Worm (Caenorhabditis elegans): ENCODE data around the gene skpo-2.

skpo-2 gene

DNA sequence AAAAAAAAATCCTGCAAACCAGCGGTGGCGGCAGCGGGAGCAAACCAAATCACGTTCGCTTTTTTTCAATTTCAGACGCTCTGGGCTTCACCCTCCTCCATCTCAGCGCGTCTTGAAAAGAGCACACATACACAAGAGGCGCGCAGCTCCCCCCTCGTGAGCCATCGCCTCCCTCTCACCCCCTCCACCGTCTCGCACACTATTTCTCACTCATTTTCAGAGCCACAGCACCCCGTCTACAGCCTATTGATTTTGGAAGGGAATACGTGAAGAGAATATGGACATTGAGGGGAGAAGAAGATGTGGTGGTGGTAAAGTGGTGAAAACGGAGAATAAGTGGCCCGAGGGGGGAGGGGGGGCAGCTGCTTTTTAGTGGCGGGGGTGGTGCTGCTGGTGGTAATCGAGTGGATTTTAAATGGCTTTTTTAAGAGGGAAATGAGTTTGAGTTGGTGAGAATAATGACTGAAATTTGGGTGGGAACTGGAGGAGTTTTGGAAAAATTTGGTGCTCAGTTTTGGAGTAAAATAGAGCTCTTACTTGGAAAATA, 8.1 kb downstream of the skpo-2 start (continued):
- TF ChIP-seq elt-3 (tag; optimal IDR thresholded peaks at IDR 0.05) (no peak), ceh-82 (tag; optimal IDR thresholded peaks at IDR 0.05) (peak in 1 of 3 experiments; percentile 46), mep-1 (tag; optimal IDR thresholded peaks at IDR 0.05) (peak; percentile 17), unc-98 (GFP tag; IDR thresholded peaks at IDR 0.05) (no peak), dpl-1 (GFP tag; optimal IDR thresholded peaks at IDR 0.05) (peak in 1 of 3 experiments; percentile 26), unc-86 (tag; optimal IDR thresholded peaks at IDR 0.05) (peak; percentile 32), ztf-4 (tag; optimal IDR thresholded peaks at IDR 0.05) (no peak)

DNA sequence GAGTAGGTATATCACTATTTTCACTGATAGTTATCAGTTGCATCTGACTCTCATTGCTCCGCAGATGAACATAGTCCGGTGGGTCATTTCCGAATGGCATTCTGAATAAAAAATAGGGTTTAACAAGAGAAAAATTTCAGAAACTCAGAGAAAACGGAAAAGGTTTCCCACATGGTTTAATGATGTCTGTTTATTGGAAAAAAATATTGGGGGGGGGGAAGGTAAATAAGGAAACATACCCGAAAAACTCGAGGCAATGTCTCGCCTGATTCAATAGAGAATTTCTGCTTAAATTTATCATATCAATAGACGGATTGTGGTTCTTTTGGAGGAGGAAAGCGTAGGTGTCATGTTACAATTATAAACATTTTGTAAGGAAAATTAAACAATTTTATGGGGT, 10.9 kb downstream of the skpo-2 start, which contains the start of gene nep-11:
TSS of gene nep-11 (minus strand) at position 101 of the 400 bp plus-strand sequence.
- TF ChIP-seq efl-1 (optimal IDR thresholded peaks at IDR 0.05) (no peak), efl-1 (GFP tag; optimal IDR thresholded peaks at IDR 0.05 in 1 of 2) (no peak), mef-2 (tag; optimal IDR thresholded peaks at IDR 0.05) (no peak), nhr-28 (tag; optimal IDR thresholded peaks at IDR 0.05) (no peak), lin-14 (GFP tag; optimal IDR thresholded peaks at IDR 0.05) (no peak), nhr-237 (tag; optimal IDR thresholded peaks at IDR 0.05) (no peak), sox-4 (tag; optimal IDR thresholded peaks at IDR 0.05) (no peak), jun-1 (tag; optimal IDR thresholded peaks at IDR 0.05) (no peak), zip-4 (GFP tag; optimal IDR thresholded peaks at IDR 0.05) (no peak), ztf-4 (tag; optimal IDR thresholded peaks at IDR 0.05) (no peak), mdl-1 (tag; optimal IDR thresholded peaks at IDR 0.05) (no peak), pqm-1 (tag; optimal IDR thresholded peaks at IDR 0.05) (no peak), alr-1 (tag; optimal IDR thresholded peaks at IDR 0.05; ENCODE audit: borderline replicate concordance) (no peak), egl-13 (tag; optimal IDR thresholded peaks at IDR 0.05) (no peak), blmp-1 (tag; optimal IDR thresholded peaks at IDR 0.05) (no peak), lsy-2 (tag; optimal IDR thresholded peaks at IDR 0.05) (no peak)

DNA sequence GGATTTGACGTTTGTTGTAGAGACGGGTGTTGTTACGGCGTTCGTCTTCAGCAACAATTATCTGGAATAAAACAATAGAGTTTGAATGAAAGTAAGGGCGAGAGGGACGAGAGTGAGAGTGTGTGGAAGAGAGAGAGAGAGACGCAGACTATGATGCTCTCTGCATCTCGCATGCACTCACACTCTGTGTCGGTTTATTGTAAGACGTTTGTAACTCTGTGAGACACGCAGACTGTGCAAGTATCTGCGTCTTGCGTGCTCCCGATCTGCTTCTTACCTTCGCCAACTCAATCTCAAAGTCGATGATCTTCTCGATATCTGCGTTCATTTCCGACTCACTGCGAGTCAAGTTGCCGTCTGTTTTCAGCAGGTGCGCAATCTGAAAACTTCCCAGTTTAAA, 13.4 kb downstream of the skpo-2 start:
- TF ChIP-seq efl-1 (optimal IDR thresholded peaks at IDR 0.05) (no peak), efl-1 (GFP tag; optimal IDR thresholded peaks at IDR 0.05 in 1 of 2) (peak in 1 of 2 experiments; percentile 80), elt-3 (tag; optimal IDR thresholded peaks at IDR 0.05) (no peak)

DNA sequence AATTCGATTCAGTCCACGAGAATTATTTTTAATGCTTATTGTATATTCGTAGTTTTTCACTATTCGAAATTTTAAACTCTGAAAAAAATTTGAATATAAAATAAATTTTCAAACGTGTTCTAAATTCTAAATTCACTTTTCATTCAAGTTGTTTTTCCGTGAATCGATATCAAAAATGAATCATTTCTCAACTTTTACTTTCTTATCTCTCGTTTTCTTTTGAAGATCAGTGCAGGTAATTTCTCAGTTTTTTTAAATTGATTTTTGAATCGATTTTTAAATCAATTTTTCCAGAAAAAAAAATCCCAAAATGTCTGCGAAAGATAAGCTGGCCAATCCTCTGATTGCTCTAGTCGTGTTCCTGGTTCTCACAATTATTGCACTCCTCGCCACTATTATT, 19.8 kb downstream of the skpo-2 start, which contains the start of gene nep-6:
TSS of gene nep-6 (plus strand) at position 301 of the 400 bp plus-strand sequence.
- TF ChIP-seq sptf-1 (tag; optimal IDR thresholded peaks at IDR 0.05) (no peak), tlp-1 (tag; optimal IDR thresholded peaks at IDR 0.05) (no peak), ces-1 (GFP tag; optimal IDR thresholded peaks at IDR 0.05) (no peak), xbp-1 (tag; optimal IDR thresholded peaks at IDR 0.05) (no peak), efl-3 (GFP tag; optimal IDR thresholded peaks at IDR 0.05) (no peak), pqm-1 (tag; optimal IDR thresholded peaks at IDR 0.05) (no peak), snpc-4 (tag; optimal IDR thresholded peaks at IDR 0.05) (no peak), egl-13 (tag; optimal IDR thresholded peaks at IDR 0.05) (no peak), C34B4.2 (tag; optimal IDR thresholded peaks at IDR 0.05) (no peak), dpl-1 (GFP tag; optimal IDR thresholded peaks at IDR 0.05) (no peak), mab-9 (GFP tag; IDR thresholded peaks at IDR 0.05) (no peak), lin-35 (GFP tag; optimal IDR thresholded peaks at IDR 0.05) (no peak), egl-27 (tag; optimal IDR thresholded peaks at IDR 0.05) (no peak), lir-3 (tag; optimal IDR thresholded peaks at IDR 0.05; ENCODE audit: poor library complexity) (no peak), blmp-1 (tag; optimal IDR thresholded peaks at IDR 0.05) (no peak)

DNA sequence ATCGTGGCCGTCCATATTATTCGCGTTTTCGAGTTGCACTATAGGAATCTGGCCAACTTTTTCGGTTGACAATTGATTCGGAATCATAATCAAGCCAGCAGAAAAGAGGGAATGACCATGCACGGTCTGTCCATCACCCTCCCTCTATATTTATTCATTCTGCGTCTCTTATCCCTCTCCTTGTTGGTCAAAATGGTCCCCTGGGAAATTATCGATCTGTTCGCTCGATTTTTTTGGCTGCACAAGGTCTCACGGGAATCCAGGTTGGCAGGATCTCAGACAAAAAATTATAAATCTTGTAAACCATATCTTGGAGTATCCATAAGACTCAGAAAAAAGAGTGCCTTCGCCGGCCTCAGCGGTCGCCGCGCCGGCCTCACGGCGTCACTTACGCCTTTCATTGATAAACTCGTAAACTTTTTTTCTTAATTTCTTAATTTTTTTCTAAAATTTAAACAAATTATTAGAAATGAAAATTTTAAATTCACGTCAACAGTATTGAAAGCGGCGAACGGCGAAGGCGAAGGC, 21.9 kb downstream of the skpo-2 start, which contains the start of the genes F18A12.7 and F18A12.2:
TSS of gene F18A12.7 (minus strand) at position 101 of the 528 bp plus-strand sequence.
TSS of gene F18A12.2 (plus strand) at position 478 of the 528 bp plus-strand sequence.
- no peak for TF ChIP-seq fos-1 (tag; optimal IDR thresholded peaks at IDR 0.05)
- no peak for TF ChIP-seq irx-1 (tag; optimal IDR thresholded peaks at IDR 0.05)
- no peak for TF ChIP-seq pqm-1 (tag; optimal IDR thresholded peaks at IDR 0.05)
- TF ChIP-seq vab-15 (tag; optimal IDR thresholded peaks at IDR 0.05): no peak
- no peak for TF ChIP-seq egl-27 (tag; optimal IDR thresholded peaks at IDR 0.05)
- no peak for TF ChIP-seq nhr-90 (tag; optimal IDR thresholded peaks at IDR 0.05; ENCODE audit: poor library complexity)
- no peak for TF ChIP-seq lin-13 (GFP tag; optimal IDR thresholded peaks at IDR 0.05)
- TF ChIP-seq lsy-2 (tag; optimal IDR thresholded peaks at IDR 0.05): no peak
- no peak for TF ChIP-seq unc-30 (tag; optimal IDR thresholded peaks at IDR 0.05)
- no peak for TF ChIP-seq nhr-47 (tag; optimal IDR thresholded peaks at IDR 0.05)
- no peak for TF ChIP-seq hlh-17 (GFP tag; optimal IDR thresholded peaks at IDR 0.05; ENCODE audit: borderline replicate concordance)
- TF ChIP-seq nhr-20 (tag; optimal IDR thresholded peaks at IDR 0.05): no peak

All from whole organism, L1 larva.